Fruit fly (Drosophila melanogaster) whole organism, embryonic: ENCODE results near the gene RpL10Ab.

Experiments
- Asciz ChIP-seq: fragments of 200-800 bp; sonication (Bioruptor generic); optimal IDR thresholded peaks from 2 replicates; lab custom pipeline; 2017; ENCODE audit warnings: missing biosample characterization, mild to moderate bottlenecking, missing genetic modification characterization, missing genetic modification reagents
- Atf-2 ChIP-seq: fragments of 200-800 bp; sonication (Bioruptor generic); optimal IDR thresholded peaks from 2 replicates; lab custom pipeline; 2016; ENCODE audit warnings: missing biosample characterization, missing genetic modification characterization
- Bgb ChIP-seq: fragments of 200-800 bp; sonication (Bioruptor generic); IDR thresholded peaks from 2 replicates; pipeline ENCODE4 v1.3.6; 2022; ENCODE audit warnings: missing biosample characterization, missing genetic modification characterization; ENCODE audit not compliant: partially characterized antibody
- Blimp-1 ChIP-seq: fragments of 200-800 bp; sonication (Bioruptor generic); optimal IDR thresholded peaks from 3 replicates; lab custom pipeline; 2018; ENCODE audit warnings: missing biosample characterization, missing genetic modification characterization, mild to moderate bottlenecking, moderate library complexity, missing genetic modification reagents
- CG10147 ChIP-seq: fragments of 200-800 bp; sonication (Bioruptor generic); optimal IDR thresholded peaks from 2 replicates; lab custom pipeline; 2019; ENCODE audit warnings: missing biosample characterization, mild to moderate bottlenecking, missing genetic modification characterization, moderate library complexity
- CG11560 ChIP-seq: fragments of 200-800 bp; sonication (Bioruptor generic); IDR thresholded peaks from 3 replicates; pipeline ENCODE4 v1.3.6; 2022; ENCODE audit warnings: missing biosample characterization, missing genetic modification characterization
- CG12236 ChIP-seq: fragments of 200-800 bp; sonication (Bioruptor generic); optimal IDR thresholded peaks from 2 replicates; lab custom pipeline; 2016; ENCODE audit warnings: missing biosample characterization, missing genetic modification characterization
- CG13287 ChIP-seq: fragments of 200-800 bp; sonication (Bioruptor generic); IDR thresholded peaks from 2 replicates; pipeline ENCODE4 v1.3.6; 2022; ENCODE audit warnings: missing biosample characterization, missing genetic modification characterization; ENCODE audit not compliant: partially characterized antibody
- CG13424 ChIP-seq: fragments of 200-800 bp; sonication (Bioruptor generic); optimal IDR thresholded peaks from 2 replicates; lab custom pipeline; 2019; ENCODE audit warnings: missing biosample characterization, mild to moderate bottlenecking, missing genetic modification characterization, moderate library complexity
- CG15479 ChIP-seq: fragments of 200-800 bp; sonication (Bioruptor generic); optimal IDR thresholded peaks from 3 replicates; lab custom pipeline; 2019; ENCODE audit warnings: missing biosample characterization, mild to moderate bottlenecking, missing genetic modification characterization, moderate library complexity
- CG16813 ChIP-seq: fragments of 200-800 bp; sonication (Bioruptor generic); IDR thresholded peaks from 3 replicates; pipeline ENCODE4 v1.3.6; 2022; ENCODE audit warnings: missing biosample characterization, missing genetic modification characterization; ENCODE audit not compliant: partially characterized antibody
- CG18764 ChIP-seq: fragments of 200-800 bp; sonication (Bioruptor generic); optimal IDR thresholded peaks from 3 replicates; lab custom pipeline; 2016; ENCODE audit warnings: missing biosample characterization, missing genetic modification characterization
- CG2875 ChIP-seq: fragments of 200-800 bp; sonication (Bioruptor generic); optimal IDR thresholded peaks from 2 replicates; lab custom pipeline; 2017; ENCODE audit warnings: missing biosample characterization, mild to moderate bottlenecking, missing genetic modification characterization, missing genetic modification reagents
- CG34376 ChIP-seq: fragments of 200-800 bp; sonication (Bioruptor generic); optimal IDR thresholded peaks from 2 replicates; lab custom pipeline; 2018; ENCODE audit warnings: missing biosample characterization, mild to moderate bottlenecking, missing genetic modification characterization
- CG4617 ChIP-seq: fragments of 200-800 bp; sonication (Bioruptor generic); optimal IDR thresholded peaks from 3 replicates; lab custom pipeline; 2016; ENCODE audit warnings: missing biosample characterization, missing genetic modification characterization, borderline replicate concordance
- CG6813 ChIP-seq: fragments of 200-800 bp; sonication (Bioruptor generic); optimal IDR thresholded peaks from 2 replicates; lab custom pipeline; 2017; ENCODE audit warnings: missing biosample characterization, missing genetic modification characterization, mild to moderate bottlenecking, moderate library complexity, missing genetic modification reagents
- CG7987 ChIP-seq: fragments of 200-800 bp; sonication (Bioruptor generic); optimal IDR thresholded peaks from 2 replicates; lab custom pipeline; 2018; ENCODE audit warnings: missing biosample characterization, mild to moderate bottlenecking, missing genetic modification characterization, moderate library complexity
- CG8281 ChIP-seq: fragments of 200-800 bp; sonication (Bioruptor generic); optimal IDR thresholded peaks from 2 replicates; lab custom pipeline; 2018; ENCODE audit warnings: missing biosample characterization, mild to moderate bottlenecking, missing genetic modification characterization, moderate library complexity
- CG8388 ChIP-seq: fragments of 200-800 bp; sonication (Bioruptor generic); optimal IDR thresholded peaks from 2 replicates; lab custom pipeline; 2019; ENCODE audit warnings: missing biosample characterization, mild to moderate bottlenecking, missing genetic modification characterization, moderate library complexity
- CG9876 ChIP-seq: fragments of 200-800 bp; sonication (Bioruptor generic); optimal IDR thresholded peaks from 2 replicates; lab custom pipeline; 2016; ENCODE audit warnings: missing biosample characterization, missing genetic modification characterization
- D19B ChIP-seq: fragments of 200-800 bp; sonication (Bioruptor generic); optimal IDR thresholded peaks from 2 replicates; lab custom pipeline; 2017; ENCODE audit warnings: missing biosample characterization, mild to moderate bottlenecking, missing genetic modification characterization
- Doc3 ChIP-seq: fragments of 200-800 bp; sonication (Bioruptor generic); IDR thresholded peaks from 3 replicates; pipeline ENCODE4 v1.3.6; 2022; ENCODE audit warnings: missing biosample characterization, missing genetic modification characterization; ENCODE audit not compliant: partially characterized antibody
- Ets65A ChIP-seq: fragments of 200-800 bp; sonication (Bioruptor generic); peaks from one replicate; lab custom pipeline; 2016; ENCODE audit warnings: missing biosample characterization, missing genetic modification characterization
- HLH3B ChIP-seq: fragments of 200-800 bp; sonication (Bioruptor generic); IDR thresholded peaks from 2 replicates; pipeline ENCODE4 v1.3.6; 2022; ENCODE audit warnings: missing biosample characterization, missing genetic modification characterization
- Hr51 ChIP-seq, 2 experiments: fragments of 200-800 bp; sonication (Bioruptor generic); optimal IDR thresholded peaks; 2 replicates in 1 of 2; 3 replicates in 1 of 2; lab custom pipeline; 2016 to 2018; ENCODE audit warnings: missing biosample characterization in 2 of 2, missing genetic modification characterization in 2 of 2, mild to moderate bottlenecking in 1 of 2, moderate library complexity in 1 of 2
- Med ChIP-seq: fragments of 200-800 bp; sonication (Bioruptor generic); peaks from one replicate; lab custom pipeline; 2016; ENCODE audit warnings: missing biosample characterization, missing genetic modification characterization, mild to moderate bottlenecking, inconsistent platforms, moderate library complexity
- NfI ChIP-seq: fragments of 200-800 bp; sonication (Bioruptor generic); optimal IDR thresholded peaks from 3 replicates; lab custom pipeline; 2018; ENCODE audit warnings: missing biosample characterization, mild to moderate bottlenecking, missing genetic modification characterization, moderate library complexity
- Rfx ChIP-seq: fragments of 200-800 bp; sonication (Bioruptor generic); IDR thresholded peaks from 2 replicates; pipeline ENCODE4 v1.3.6; 2022; ENCODE audit warnings: missing biosample characterization, missing genetic modification characterization
- Scr ChIP-seq: fragments of 200-800 bp; sonication (Bioruptor generic); IDR thresholded peaks from 2 replicates; pipeline ENCODE4 v1.3.6; 2022; ENCODE audit warnings: missing biosample characterization, missing genetic modification characterization; ENCODE audit not compliant: partially characterized antibody
- Sox102F ChIP-seq: fragments of 200-800 bp; sonication (Bioruptor generic); optimal IDR thresholded peaks from 2 replicates; lab custom pipeline; 2018; ENCODE audit warnings: missing biosample characterization, mild to moderate bottlenecking, missing genetic modification characterization, moderate library complexity
- Ssrp ChIP-seq: fragments of 200-800 bp; sonication (Bioruptor generic); optimal IDR thresholded peaks from 2 replicates; lab custom pipeline; 2018; ENCODE audit warnings: missing biosample characterization, mild to moderate bottlenecking, missing genetic modification characterization, moderate library complexity
- caup ChIP-seq: fragments of 200-800 bp; sonication (Bioruptor generic); optimal IDR thresholded peaks from 3 replicates; lab custom pipeline; 2017; ENCODE audit warnings: missing biosample characterization, mild to moderate bottlenecking, missing genetic modification characterization, moderate library complexity; ENCODE audit not compliant: severe bottlenecking
- chif ChIP-seq, 2 experiments: fragments of 200-800 bp; sonication (Bioruptor generic); optimal IDR thresholded peaks; 3 replicates each; lab custom pipeline; 2016; ENCODE audit warnings: missing biosample characterization in 2 of 2, missing genetic modification characterization in 2 of 2
- gcm2 ChIP-seq: fragments of 200-800 bp; sonication (Bioruptor generic); optimal IDR thresholded peaks from 2 replicates; lab custom pipeline; 2016; ENCODE audit warnings: missing biosample characterization, missing genetic modification characterization
- gfzf ChIP-seq: fragments of 200-800 bp; sonication (Bioruptor generic); optimal IDR thresholded peaks from 2 replicates; lab custom pipeline; 2016; ENCODE audit warnings: missing biosample characterization, mild to moderate bottlenecking, missing genetic modification characterization, moderate library complexity
- gro ChIP-seq: fragments of 200-800 bp; sonication (Bioruptor generic); optimal IDR thresholded peaks from 2 replicates; lab custom pipeline; 2016; ENCODE audit warnings: missing biosample characterization, missing genetic modification characterization
- her ChIP-seq: fragments of 200-800 bp; sonication (Bioruptor generic); optimal IDR thresholded peaks from 2 replicates; lab custom pipeline; 2016; ENCODE audit warnings: missing biosample characterization, missing genetic modification characterization
- pb ChIP-seq: fragments of 200-800 bp; sonication (Bioruptor generic); optimal IDR thresholded peaks from 3 replicates; lab custom pipeline; 2016; ENCODE audit warnings: missing biosample characterization, missing genetic modification characterization
- pho ChIP-seq: fragments of 200-800 bp; sonication (Bioruptor generic); optimal IDR thresholded peaks from 2 replicates; lab custom pipeline; 2016; ENCODE audit warnings: missing biosample characterization, missing genetic modification characterization
- pnt ChIP-seq: fragments of 200-800 bp; sonication (Bioruptor generic); optimal IDR thresholded peaks from 3 replicates; lab custom pipeline; 2016; ENCODE audit warnings: missing biosample characterization, missing genetic modification characterization
- prd ChIP-seq, 3 experiments: fragments of >200 bp in 2 of 3; fragments of 200-800 bp in 1 of 3; sonication (Bioruptor generic) in 1 of 3; optimal IDR thresholded peaks in 2 of 3; IDR thresholded peaks in 1 of 3; 2 replicates in 2 of 3; 3 replicates in 1 of 3; pipeline versions ENCODE4 v1.3.6 to Lab custom; 2017 to 2022; ENCODE audit warnings: missing biosample characterization in 1 of 3, missing genetic modification characterization in 1 of 3
- row ChIP-seq: fragments of 200-800 bp; sonication (Bioruptor generic); IDR thresholded peaks from 3 replicates; pipeline ENCODE4 v1.3.6; 2022; ENCODE audit warnings: missing biosample characterization, missing genetic modification characterization
- salm ChIP-seq: fragments of 200-800 bp; sonication (Bioruptor generic); optimal IDR thresholded peaks from 2 replicates; lab custom pipeline; 2018; ENCODE audit warnings: missing biosample characterization, mild to moderate bottlenecking, missing genetic modification characterization
- schlank ChIP-seq: fragments of 200-800 bp; sonication (Bioruptor generic); optimal IDR thresholded peaks from 2 replicates; lab custom pipeline; 2018; ENCODE audit warnings: missing biosample characterization, mild to moderate bottlenecking, missing genetic modification characterization
- sens ChIP-seq: fragments of 200-800 bp; sonication (Bioruptor generic); peaks from one replicate; lab custom pipeline; 2016; ENCODE audit warnings: missing biosample characterization, missing genetic modification characterization
- shn ChIP-seq: fragments of 200-800 bp; sonication (Bioruptor generic); optimal IDR thresholded peaks from 3 replicates; lab custom pipeline; 2016; ENCODE audit warnings: missing biosample characterization, missing genetic modification characterization
- sim ChIP-seq: fragments of 200-800 bp; sonication (Bioruptor generic); IDR thresholded peaks from 2 replicates; pipeline ENCODE4 v1.3.6; 2022; ENCODE audit warnings: missing biosample characterization, missing genetic modification characterization
- sna ChIP-seq: fragments of 200-800 bp; sonication (Bioruptor generic); IDR thresholded peaks from 2 replicates; pipeline ENCODE4 v1.3.6; 2022; ENCODE audit warnings: missing biosample characterization, missing genetic modification characterization; ENCODE audit not compliant: partially characterized antibody
- ssp ChIP-seq: fragments of 200-800 bp; sonication (Bioruptor generic); IDR thresholded peaks from 2 replicates; pipeline ENCODE4 v1.3.6; 2022; ENCODE audit warnings: missing biosample characterization, missing genetic modification characterization

Gene RpL10Ab

DNA sequence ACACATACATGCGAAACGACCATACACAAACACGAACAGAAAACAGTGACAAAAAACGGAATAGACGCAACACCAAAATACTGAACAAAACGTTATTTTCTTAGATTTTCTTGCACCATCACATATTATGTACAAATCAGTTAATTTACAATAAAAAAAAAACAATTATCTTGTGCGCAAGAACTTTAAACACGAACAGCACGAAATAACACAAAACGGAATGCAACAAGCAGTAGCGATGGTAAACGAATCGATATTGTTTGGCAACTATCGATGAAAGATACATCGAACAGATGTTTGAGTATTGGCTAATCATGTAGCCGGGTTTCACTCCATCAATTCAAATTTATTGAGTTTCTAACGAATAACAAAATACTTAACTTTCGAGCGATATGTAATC, 32.9 kb upstream of the RpL10Ab start, which contains the start of gene Pi3K68D (continued):
- TF ChIP-seq gfzf (GFP tag; lab: Kevin White, UChicago) (peak; percentile 67), CG9876 (no peak), CG8388 (GFP tag; lab: Kevin White, UChicago) (peak; percentile 7), gro (peak; percentile 69), CG34376 (GFP tag; lab: Kevin White, UChicago) (no peak), CG4617 (GFP tag; lab: Kevin White, UChicago) (peak; percentile 92), Sox102F (GFP tag; lab: Kevin White, UChicago) (no peak), Hr51 (GFP tag; optimal IDR thresholded peaks at IDR 0.05; lab: Kevin White, UChicago) (no peak), NfI (GFP tag; lab: Kevin White, UChicago) (no peak), her (GFP tag; lab: Kevin White, UChicago) (peak; percentile 21), CG13424 (tag; lab: Kevin White, UChicago) (no peak), ssp (GFP tag; lab: Robert Waterston, UW) (no peak), Atf-2 (no peak), CG7987 (GFP tag; lab: Kevin White, UChicago) (peak; percentile 15), sim (GFP tag; lab: Robert Waterston, UW) (no peak), Scr (GFP tag; lab: Robert Waterston, UW) (peak; percentile 92), sens (GFP tag; lab: Kevin White, UChicago) (peak; percentile 70), CG13287 (peak; percentile 95), D19B (GFP tag; lab: Kevin White, UChicago) (no peak), sna (GFP tag; lab: Robert Waterston, UW) (peak; percentile 86), CG6813 (GFP tag; lab: Kevin White, UChicago) (no peak), Ets65A (GFP tag; lab: Kevin White, UChicago) (peak; percentile 16), CG15479 (no peak), Asciz (GFP tag; lab: Kevin White, UChicago) (no peak), chif (GFP tag; optimal IDR thresholded peaks at IDR 0.05; lab: Kevin White, UChicago) (peak in 1 of 2 experiments; percentile 9), CG2875 (GFP tag; lab: Kevin White, UChicago) (no peak), HLH3B (no peak), pnt (GFP tag; lab: Kevin White, UChicago) (no peak), Rfx (GFP tag; lab: Robert Waterston, UW) (no peak), gcm2 (GFP tag; lab: Kevin White, UChicago) (no peak), Med (GFP tag; lab: Kevin White, UChicago) (peak; percentile 90), pb (GFP tag; lab: Kevin White, UChicago) (no peak), row (GFP tag; lab: Robert Waterston, UW) (no peak), CG10147 (GFP tag; lab: Kevin White, UChicago) (peak; percentile 1), CG12236 (GFP tag; lab: Kevin White, UChicago) (no peak), pho (GFP tag; lab: Kevin White, UChicago) (peak; percentile 16), CG16813 (GFP tag; lab: Robert Waterston, UW) (peak; percentile 94), Doc3 (GFP tag; lab: Robert Waterston, UW) (peak; percentile 84), Ssrp (tag; lab: Kevin White, UChicago) (no peak), Bgb (peak; percentile 97), caup (no peak), salm (no peak), Blimp-1 (GFP tag; lab: Kevin White, UChicago) (no peak), prd (optimal IDR thresholded peaks at IDR 0.05; lab: Kevin White, UChicago) (no peak), prd (GFP tag; IDR thresholded peaks at IDR 0.05; lab: Robert Waterston, UW) (no peak), schlank (tag; lab: Kevin White, UChicago) (no peak), CG11560 (tag; lab: Robert Waterston, UW) (peak; percentile 49; the same call in 1 of the 3 replicates), CG8281 (no peak), shn (GFP tag; lab: Kevin White, UChicago) (peak; percentile 6), CG18764 (GFP tag; lab: Kevin White, UChicago) (no peak)
